Worm (Caenorhabditis elegans): ENCODE measurements around the gene rpn-6.2.

DNA sequence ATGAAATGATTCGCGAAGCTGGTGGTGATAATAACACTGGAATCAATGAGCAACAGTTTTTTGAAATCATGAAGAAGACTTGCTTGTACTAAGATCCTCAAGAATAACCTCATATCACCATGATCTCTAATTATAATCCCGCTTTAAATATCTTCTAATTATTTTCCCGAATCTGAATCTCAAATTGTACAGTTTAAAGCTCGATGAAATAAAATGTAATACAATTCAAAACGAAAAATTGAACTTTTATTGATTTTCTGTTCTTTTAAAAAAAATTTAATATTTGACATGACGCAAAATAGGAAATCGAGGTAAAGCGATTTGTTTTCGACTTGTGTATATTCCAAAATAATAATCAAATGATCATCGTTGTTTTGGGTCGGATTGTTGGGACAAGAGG lies 27.0 kb downstream of the rpn-6.2 start:
- TF ChIP-seq med-1 (GFP tag; optimal IDR thresholded peaks at IDR 0.05; ENCODE audit: insufficient read depth), result no peak
- no peak for TF ChIP-seq T22C8.4 (GFP tag; IDR thresholded peaks at IDR 0.05)
- TF ChIP-seq ztf-23 (GFP tag; IDR thresholded peaks at IDR 0.05), result no peak
- TF ChIP-seq tab-1 (GFP tag; IDR thresholded peaks at IDR 0.05), result no peak
- no peak for TF ChIP-seq cog-1 (tag; optimal IDR thresholded peaks at IDR 0.05)
- no peak for TF ChIP-seq klf-2 (GFP tag; conservative IDR thresholded peaks at IDR 0.05)
